Fruit fly (Drosophila melanogaster) whole organism, adult: Measurements from ENCODE around the gene CG7518.

Source experiments
- CG11617 ChIP-seq: fragments of 200-800 bp; sonication (Bioruptor generic); optimal IDR thresholded peaks from 2 replicates; lab custom pipeline; 2017; ENCODE audit warnings: mild to moderate bottlenecking, missing biosample characterization, missing genetic modification reagents, missing genetic modification characterization
- CG12768 ChIP-seq: fragments of 200-800 bp; sonication (Bioruptor generic); optimal IDR thresholded peaks from 2 replicates; lab custom pipeline; 2017; ENCODE audit warnings: missing biosample characterization, missing genetic modification characterization, mild to moderate bottlenecking, moderate library complexity, missing genetic modification reagents
- CG14711 ChIP-seq: fragments of 200-800 bp; sonication (Bioruptor generic); optimal IDR thresholded peaks from 2 replicates; lab custom pipeline; 2018; ENCODE audit warnings: missing biosample characterization, mild to moderate bottlenecking, missing genetic modification characterization, moderate library complexity
- CG1620 ChIP-seq: fragments of 200-800 bp; sonication (Bioruptor generic); optimal IDR thresholded peaks from 2 replicates; lab custom pipeline; 2016; ENCODE audit warnings: missing biosample characterization, missing genetic modification characterization
- CG33017 ChIP-seq: fragments of 200-800 bp; sonication (Bioruptor generic); optimal IDR thresholded peaks from 2 replicates; lab custom pipeline; 2018; ENCODE audit warnings: missing biosample characterization, mild to moderate bottlenecking, missing genetic modification characterization, moderate library complexity
- CG5204 ChIP-seq: fragments of 200-800 bp; sonication (Bioruptor generic); optimal IDR thresholded peaks from 2 replicates; lab custom pipeline; 2016; ENCODE audit warnings: missing biosample characterization, missing genetic modification characterization
- CG7045 ChIP-seq: fragments of 200-800 bp; sonication (Bioruptor generic); optimal IDR thresholded peaks from 2 replicates; lab custom pipeline; 2017; ENCODE audit warnings: missing biosample characterization, mild to moderate bottlenecking, missing genetic modification characterization
- CG7101 ChIP-seq: fragments of 200-800 bp; sonication (Bioruptor generic); optimal IDR thresholded peaks from 2 replicates; lab custom pipeline; 2018; ENCODE audit warnings: missing biosample characterization, mild to moderate bottlenecking, missing genetic modification characterization, moderate library complexity
- Clk ChIP-seq: fragments of 200-800 bp; sonication (Bioruptor generic); optimal IDR thresholded peaks from 2 replicates; lab custom pipeline; 2017; ENCODE audit warnings: missing biosample characterization, missing genetic modification characterization
- Crg-1 ChIP-seq: fragments of 200-800 bp; sonication (Bioruptor generic); optimal IDR thresholded peaks from 2 replicates; lab custom pipeline; 2016; ENCODE audit warnings: missing biosample characterization, missing genetic modification characterization
- Hr96 ChIP-seq: fragments of 200-800 bp; sonication (Bioruptor generic); optimal IDR thresholded peaks from 2 replicates; lab custom pipeline; 2016; ENCODE audit warnings: missing biosample characterization, missing genetic modification characterization
- Mnt ChIP-seq: fragments of 200-800 bp; sonication (Bioruptor generic); optimal IDR thresholded peaks from 2 replicates; lab custom pipeline; 2016; ENCODE audit warnings: missing biosample characterization, mild to moderate bottlenecking, missing genetic modification characterization
- bab1 ChIP-seq: fragments of 200-800 bp; sonication (Bioruptor generic); optimal IDR thresholded peaks from 3 replicates; lab custom pipeline; 2019; ENCODE audit warnings: missing biosample characterization, mild to moderate bottlenecking, missing genetic modification characterization, moderate library complexity
- cic ChIP-seq: fragments of 200-800 bp; sonication (Bioruptor generic); optimal IDR thresholded peaks from 2 replicates; lab custom pipeline; 2017; ENCODE audit warnings: missing biosample characterization, mild to moderate bottlenecking, missing genetic modification characterization, moderate library complexity
- cnc ChIP-seq, 2 experiments: fragments of >200 bp; optimal IDR thresholded peaks; 2 replicates each; lab custom pipeline; 2017
- kay ChIP-seq: fragments of 200-800 bp; sonication (Bioruptor generic); peaks from one replicate; lab custom pipeline; 2016; ENCODE audit warnings: missing biosample characterization, missing genetic modification characterization, borderline replicate concordance
- ovo ChIP-seq: fragments of 200-800 bp; sonication (Bioruptor generic); optimal IDR thresholded peaks from 2 replicates; lab custom pipeline; 2016; ENCODE audit warnings: missing biosample characterization, missing genetic modification characterization
- pad ChIP-seq: fragments of 200-800 bp; sonication (Bioruptor generic); optimal IDR thresholded peaks from 3 replicates; lab custom pipeline; 2017; ENCODE audit warnings: missing biosample characterization, missing genetic modification characterization, mild to moderate bottlenecking, moderate library complexity, missing genetic modification reagents
- tj ChIP-seq: fragments of 200-800 bp; sonication (Bioruptor generic); optimal IDR thresholded peaks from 3 replicates; lab custom pipeline; 2017; ENCODE audit warnings: missing biosample characterization, mild to moderate bottlenecking, missing genetic modification characterization, moderate library complexity
- toe ChIP-seq: fragments of 200-800 bp; sonication (Bioruptor generic); optimal IDR thresholded peaks from 2 replicates; lab custom pipeline; 2016; ENCODE audit warnings: missing biosample characterization, missing genetic modification characterization

The CG7518 gene

dm6 chr3R:12997550-12998233 lies at the start of gene CG7518, which contains the start of the genes CG17327 and CG44194:
CG7518 (plus strand) TSS chr3R:12998089.
CG17327 (minus strand) TSS chr3R:12997726.
CG44194 (minus strand) TSS chr3R:12997726.
- TF ChIP-seq CG14711 (peak; percentile 84), Crg-1 (GFP tag; lab: Kevin White, UChicago) (no peak), toe (GFP tag; lab: Kevin White, UChicago) (peak; percentile 27), Clk (GFP tag; lab: Kevin White, UChicago) (no peak), ovo (GFP tag; lab: Kevin White, UChicago) (no peak), kay (no peak), CG1620 (GFP tag; lab: Kevin White, UChicago) (no peak), bab1 (peak; percentile 5), Mnt (GFP tag; lab: Kevin White, UChicago) (peak; percentile 56), Hr96 (GFP tag; lab: Kevin White, UChicago) (peak; percentile 52), CG11617 (GFP tag; lab: Kevin White, UChicago) (peak; percentile 34), CG12768 (GFP tag; lab: Kevin White, UChicago) (no peak), cic (GFP tag; lab: Kevin White, UChicago) (peak; percentile 14), tj (GFP tag; lab: Kevin White, UChicago) (peak; percentile 17)

- TF ChIP-seq toe (GFP tag; lab: Kevin White, UChicago) (no peak), tj (GFP tag; lab: Kevin White, UChicago) (no peak)
Observed at dm6 chr3R:12957388-12957787, 40.5 kb upstream of the CG7518 start.

- TF ChIP-seq CG33017 (tag; lab: Kevin White, UChicago) (no peak), Clk (GFP tag; lab: Kevin White, UChicago) (no peak), pad (GFP tag; lab: Kevin White, UChicago) (no peak), toe (GFP tag; lab: Kevin White, UChicago) (no peak), Crg-1 (GFP tag; lab: Kevin White, UChicago) (no peak), CG1620 (GFP tag; lab: Kevin White, UChicago) (no peak), CG5204 (GFP tag; lab: Kevin White, UChicago) (no peak), CG7045 (GFP tag; lab: Kevin White, UChicago) (no peak), CG11617 (GFP tag; lab: Kevin White, UChicago) (no peak), CG14711 (no peak), CG7101 (tag; lab: Kevin White, UChicago) (no peak), cnc (optimal IDR thresholded peaks at IDR 0.05; lab: Kevin White, UChicago) (no peak), tj (GFP tag; lab: Kevin White, UChicago) (no peak), CG12768 (GFP tag; lab: Kevin White, UChicago) (no peak), kay (no peak), ovo (GFP tag; lab: Kevin White, UChicago) (no peak), bab1 (no peak), Hr96 (GFP tag; lab: Kevin White, UChicago) (no peak), cic (GFP tag; lab: Kevin White, UChicago) (no peak), Mnt (GFP tag; lab: Kevin White, UChicago) (no peak)
Observed at dm6 chr3R:12960227-12960626, 37.7 kb upstream of the CG7518 start.

- peak; percentile 20 for TF ChIP-seq CG7101 (tag; lab: Kevin White, UChicago)
- TF ChIP-seq toe (GFP tag; lab: Kevin White, UChicago), result peak; percentile 38
- peak; percentile 54 for TF ChIP-seq bab1
- no peak for TF ChIP-seq CG33017 (tag; lab: Kevin White, UChicago)
- peak; percentile 63 for TF ChIP-seq CG14711
- TF ChIP-seq CG12768 (GFP tag; lab: Kevin White, UChicago), result no peak
- peak; percentile 29 for TF ChIP-seq Hr96 (GFP tag; lab: Kevin White, UChicago)
- no peak for TF ChIP-seq cic (GFP tag; lab: Kevin White, UChicago)
- no peak for TF ChIP-seq CG11617 (GFP tag; lab: Kevin White, UChicago)
- peak; percentile 5 for TF ChIP-seq Crg-1 (GFP tag; lab: Kevin White, UChicago)
- peak; percentile 18 for TF ChIP-seq Mnt (GFP tag; lab: Kevin White, UChicago)
- TF ChIP-seq CG5204 (GFP tag; lab: Kevin White, UChicago), result peak; percentile 27
- no peak for TF ChIP-seq CG7045 (GFP tag; lab: Kevin White, UChicago)
- TF ChIP-seq cnc (optimal IDR thresholded peaks at IDR 0.05; lab: Kevin White, UChicago), result no peak
- no peak for TF ChIP-seq kay
- TF ChIP-seq CG1620 (GFP tag; lab: Kevin White, UChicago), result peak; percentile 53
- no peak for TF ChIP-seq ovo (GFP tag; lab: Kevin White, UChicago)
- TF ChIP-seq Clk (GFP tag; lab: Kevin White, UChicago), result no peak
- peak; percentile 64 for TF ChIP-seq tj (GFP tag; lab: Kevin White, UChicago)
- no peak for TF ChIP-seq pad (GFP tag; lab: Kevin White, UChicago)
Observed at dm6 chr3R:12960929-12961855, 36.7 kb upstream of the CG7518 start, which contains the start of gene Spc25. Spc25 (plus strand) TSS chr3R:12961745.

dm6 chr3R:12962612-12963011 lies 35.3 kb upstream of the CG7518 start:
- no peak for TF ChIP-seq CG1620 (GFP tag; lab: Kevin White, UChicago)
